Worm (Caenorhabditis elegans) whole organism, young adult: ENCODE measurements around the gene mtre-1.

ENCODE experiments used
- B0035.1 ChIP-seq: sonication (generic microtip); optimal IDR thresholded peaks from 2 replicates; lab custom pipeline; 2016; ENCODE audit warnings: missing genetic modification characterization, mild to moderate bottlenecking, missing compliant biosample characterization, missing genotype, missing genetic modification reagents
- F55B11.4 ChIP-seq: sonication (generic microtip); optimal IDR thresholded peaks from 2 replicates; lab custom pipeline; 2016; ENCODE audit warnings: missing compliant biosample characterization, missing genetic modification characterization, borderline replicate concordance; ENCODE audit not compliant: insufficient read depth
- F57A8.1 ChIP-seq: fragments of 200-800 bp; sonication (Bioruptor generic); optimal IDR thresholded peaks from 2 replicates; lab custom pipeline; 2018; ENCODE audit warnings: mild to moderate bottlenecking, missing genetic modification characterization, moderate library complexity, missing compliant biosample characterization
- K12H6.12 ChIP-seq: fragments of 200-800 bp; sonication (Bioruptor generic); optimal IDR thresholded peaks from 2 replicates; lab custom pipeline; 2018; ENCODE audit warnings: mild to moderate bottlenecking, missing genetic modification characterization, missing compliant biosample characterization
- T26A5.8 ChIP-seq: sonication (generic microtip); optimal IDR thresholded peaks from 2 replicates; lab custom pipeline; 2016; ENCODE audit warnings: missing genetic modification characterization, missing compliant biosample characterization
- Y53G8AR.9 ChIP-seq: fragments of 200-800 bp; sonication (Bioruptor generic); conservative IDR thresholded peaks from 2 replicates; pipeline ENCODE4 v1.3.6; 2022; ENCODE audit warnings: missing genetic modification reagents, missing genetic modification characterization, missing compliant biosample characterization
- Y56A3A.18 ChIP-seq: fragments of 200-800 bp; sonication (Bioruptor generic); IDR thresholded peaks from 2 replicates; pipeline ENCODE4 v1.3.6; 2022; ENCODE audit warnings: missing genetic modification reagents, missing genetic modification characterization, missing compliant biosample characterization
- ZK185.1 ChIP-seq: sonication (generic microtip); optimal IDR thresholded peaks from 2 replicates; lab custom pipeline; 2016; ENCODE audit warnings: mild to moderate bottlenecking, missing genetic modification characterization, missing compliant biosample characterization; ENCODE audit not compliant: poor library complexity, severe bottlenecking
- ama-1 ChIP-seq, 3 experiments: fragments of 150-350 bp in 1 of 3; sonication (generic microtip) in 2 of 3; optimal IDR thresholded peaks; 2 replicates each; lab custom pipeline; 2014 to 2018; ENCODE audit warnings: missing biosample characterization in 2 of 3, missing genetic modification characterization in 2 of 3, missing genetic modification reagents in 2 of 3
- attf-3 ChIP-seq: fragments of 200-800 bp; sonication (Bioruptor generic); conservative IDR thresholded peaks from 2 replicates; pipeline ENCODE4 v1.3.6; 2022; ENCODE audit warnings: missing genetic modification reagents, missing genetic modification characterization, missing compliant biosample characterization
- attf-5 ChIP-seq: fragments of 200-800 bp; sonication (Bioruptor generic); optimal IDR thresholded peaks from 2 replicates; lab custom pipeline; 2018; ENCODE audit warnings: mild to moderate bottlenecking, missing genetic modification characterization, missing compliant biosample characterization
- attf-6 ChIP-seq: fragments of 200-800 bp; sonication (Bioruptor generic); IDR thresholded peaks from 2 replicates; pipeline ENCODE4 v1.3.6; 2022; ENCODE audit warnings: missing genetic modification reagents, missing genetic modification characterization, missing compliant biosample characterization
- cebp-2 ChIP-seq: fragments of 200-800 bp; sonication (Bioruptor generic); IDR thresholded peaks from 2 replicates; pipeline ENCODE4 v1.3.6; 2022; ENCODE audit warnings: missing genetic modification characterization, missing compliant biosample characterization
- dox-1 ChIP-seq: fragments of 200-800 bp; sonication (Bioruptor generic); IDR thresholded peaks from 2 replicates; pipeline ENCODE4 v1.3.6; 2022; ENCODE audit warnings: missing genetic modification reagents, missing genetic modification characterization, missing compliant biosample characterization
- dpff-1 ChIP-seq: sonication (generic microtip); optimal IDR thresholded peaks from 2 replicates; lab custom pipeline; 2017; ENCODE audit warnings: mild to moderate bottlenecking, missing genetic modification characterization, missing compliant biosample characterization
- dpl-1 ChIP-seq: fragments of 150-350 bp; optimal IDR thresholded peaks from 2 replicates; lab custom pipeline; 2014; ENCODE audit warnings: missing biosample characterization, missing genetic modification reagents, missing genetic modification characterization
- efl-1 ChIP-seq: fragments of 150-350 bp; optimal IDR thresholded peaks from 2 replicates; lab custom pipeline; 2014; ENCODE audit warnings: missing biosample characterization, missing genetic modification reagents, missing genetic modification characterization
- gei-17 ChIP-seq: fragments of 200-800 bp; sonication (Bioruptor generic); optimal IDR thresholded peaks from 2 replicates; lab custom pipeline; 2018; ENCODE audit warnings: mild to moderate bottlenecking, missing genetic modification characterization, missing compliant biosample characterization
- let-526 ChIP-seq: fragments of 200-800 bp; sonication (Bioruptor generic); IDR thresholded peaks from 2 replicates; pipeline ENCODE4 v1.3.6; 2022; ENCODE audit warnings: missing genetic modification reagents, missing genetic modification characterization, missing compliant biosample characterization
- let-607 ChIP-seq, 2 experiments: fragments of 200-800 bp in 1 of 2; sonication (Bioruptor generic) in 1 of 2; sonication (generic microtip) in 1 of 2; optimal IDR thresholded peaks; 2 replicates each; lab custom pipeline; 2016 to 2018; ENCODE audit warnings: mild to moderate bottlenecking in 2 of 2, missing compliant biosample characterization in 2 of 2, missing genetic modification characterization in 2 of 2, moderate library complexity in 2 of 2, missing genotype in 1 of 2
- lir-1 ChIP-seq: fragments of 200-800 bp; sonication (Bioruptor generic); conservative IDR thresholded peaks from 2 replicates; pipeline ENCODE4 v1.3.6; 2022; ENCODE audit warnings: missing genetic modification reagents, missing genetic modification characterization, missing compliant biosample characterization
- nfya-2 ChIP-seq: fragments of 200-800 bp; sonication (Bioruptor generic); IDR thresholded peaks from 2 replicates; pipeline ENCODE4 v1.3.6; 2022; ENCODE audit warnings: missing genetic modification reagents, missing genetic modification characterization, missing compliant biosample characterization
- nhr-27 ChIP-seq: fragments of 200-800 bp; sonication (Bioruptor generic); optimal IDR thresholded peaks from 2 replicates; lab custom pipeline; 2018; ENCODE audit warnings: mild to moderate bottlenecking, missing genetic modification characterization, moderate library complexity, missing compliant biosample characterization
- nhr-80 ChIP-seq: sonication (generic microtip); optimal IDR thresholded peaks from 2 replicates; lab custom pipeline; 2016; ENCODE audit warnings: missing genetic modification characterization, missing compliant biosample characterization
- rec-8 ChIP-seq, 2 experiments: sonication (generic microtip); optimal IDR thresholded peaks; 2 replicates each; lab custom pipeline; 2016; ENCODE audit warnings: mild to moderate bottlenecking in 2 of 2, missing genetic modification characterization in 2 of 2, missing genetic modification reagents in 2 of 2, missing genotype in 2 of 2, missing biosample characterization in 1 of 2, missing compliant biosample characterization in 1 of 2, moderate library complexity in 1 of 2
- rpc-1 ChIP-seq, 2 experiments: fragments of 150-350 bp in 1 of 2; sonication (generic microtip) in 1 of 2; optimal IDR thresholded peaks; 2 replicates each; lab custom pipeline; 2014 to 2018; ENCODE audit warnings: missing biosample characterization in 1 of 2, missing genetic modification characterization in 1 of 2, missing genetic modification reagents in 1 of 2, missing genotype in 1 of 2
- sdz-38 ChIP-seq: sonication (generic microtip); optimal IDR thresholded peaks from 2 replicates; lab custom pipeline; 2016; ENCODE audit warnings: missing genotype, missing genetic modification characterization, missing compliant biosample characterization
- snpc-1.1 ChIP-seq: sonication (generic microtip); optimal IDR thresholded peaks from 2 replicates; lab custom pipeline; 2017; ENCODE audit warnings: missing genetic modification characterization, mild to moderate bottlenecking, missing compliant biosample characterization, antibody characterized with exemption, moderate library complexity, missing genotype, missing genetic modification reagents; ENCODE audit not compliant: insufficient read depth
- snpc-4 ChIP-seq, 5 experiments: fragments of 150-350 bp in 1 of 5; sonication (generic microtip) in 4 of 5; optimal IDR thresholded peaks; 2 replicates each; lab custom pipeline; 2014 to 2018; ENCODE audit warnings: missing genetic modification characterization in 5 of 5, missing biosample characterization in 3 of 5, antibody characterized with exemption in 2 of 5, mild to moderate bottlenecking in 2 of 5, missing compliant biosample characterization in 2 of 5, missing genotype in 2 of 5, moderate library complexity in 2 of 5, missing genetic modification reagents in 1 of 5
- tbx-9 ChIP-seq: sonication (generic microtip); optimal IDR thresholded peaks from 2 replicates; lab custom pipeline; 2016; ENCODE audit warnings: borderline replicate concordance, missing genetic modification characterization, inconsistent platforms, missing compliant biosample characterization
- tlf-1 ChIP-seq: fragments of 200-800 bp; sonication (Bioruptor generic); optimal IDR thresholded peaks from 2 replicates; lab custom pipeline; 2018; ENCODE audit warnings: mild to moderate bottlenecking, missing genetic modification characterization, missing compliant biosample characterization
- ztf-25 ChIP-seq: fragments of 200-800 bp; sonication (Bioruptor generic); IDR thresholded peaks from 2 replicates; pipeline ENCODE4 v1.3.6; 2022; ENCODE audit warnings: missing genetic modification reagents, missing genetic modification characterization, missing compliant biosample characterization
- ztf-28 ChIP-seq: fragments of 200-800 bp; sonication (Bioruptor generic); IDR thresholded peaks from 2 replicates; pipeline ENCODE4 v1.3.6; 2022; ENCODE audit warnings: missing genetic modification reagents, missing genetic modification characterization, missing compliant biosample characterization

The mtre-1 gene

DNA sequence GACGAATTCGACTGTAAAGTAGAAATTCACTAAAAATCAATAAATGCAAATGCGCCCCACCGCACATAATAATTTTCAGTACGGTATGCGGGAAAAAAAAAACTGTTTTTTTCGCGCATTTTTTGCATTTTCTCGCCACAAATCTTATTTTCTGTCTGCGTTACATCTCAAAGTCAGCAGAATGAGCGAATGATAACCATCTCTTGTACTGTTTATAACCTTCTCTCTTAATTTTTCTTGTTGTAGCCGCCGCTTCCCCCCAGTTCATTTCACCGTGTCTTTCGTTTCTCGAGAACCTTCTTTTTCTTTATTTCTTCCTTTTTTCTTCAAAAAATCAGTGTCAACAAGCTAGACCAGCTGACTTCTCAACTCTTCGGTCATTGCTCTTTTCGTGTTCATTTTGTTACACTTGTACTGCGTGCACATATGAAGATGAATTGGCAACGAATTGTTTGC, 34.9 kb downstream of the mtre-1 start (continued):
- TF ChIP-seq dpl-1 (GFP tag; lab: Kevin White, UChicago) (peak; percentile 86), ZK185.1 (tag; lab: Kevin White, UChicago) (peak; percentile 26), B0035.1 (tag; lab: Kevin White, UChicago) (peak; percentile 4), nfya-2 (GFP tag; lab: Robert Waterston, UW) (no peak), efl-1 (peak; percentile 97), attf-5 (GFP tag; lab: Kevin White, UChicago) (peak; percentile 26), T26A5.8 (no peak), ztf-28 (GFP tag; lab: Robert Waterston, UW) (0 out of 2 replicates have a peak, but pooled peaks have one; percentile 29), snpc-4 (GFP tag; optimal IDR thresholded peaks at IDR 0.05; lab: Kevin White, UChicago) (peak; percentile 28), snpc-4 (tag; optimal IDR thresholded peaks at IDR 0.05; lab: Kevin White, UChicago) (peak in 3 of 4 experiments; percentile 46 to 58 (median 55)), dox-1 (GFP tag; lab: Robert Waterston, UW) (peak; percentile 88), ztf-25 (GFP tag; lab: Robert Waterston, UW) (no peak), let-607 (tag; optimal IDR thresholded peaks at IDR 0.05; lab: Kevin White, UChicago) (no peak), F57A8.1 (no peak), let-526 (GFP tag; lab: Robert Waterston, UW) (no peak), attf-3 (GFP tag; lab: Robert Waterston, UW) (0 out of 2 replicates have a peak, but pooled peaks have one; percentile 41), Y53G8AR.9 (peak; percentile 90), gei-17 (GFP tag; lab: Kevin White, UChicago) (no peak), nhr-27 (tag; lab: Kevin White, UChicago) (no peak), K12H6.12 (tag; lab: Kevin White, UChicago) (peak; percentile 47), F55B11.4 (no peak), Y56A3A.18 (peak; percentile 63; the same call in 1 of the 2 replicates), cebp-2 (GFP tag; lab: Robert Waterston, UW) (no peak), rec-8 (tag; optimal IDR thresholded peaks at IDR 0.05; lab: Kevin White, UChicago) (no peak), sdz-38 (tag; lab: Kevin White, UChicago) (no peak), attf-6 (GFP tag; lab: Robert Waterston, UW) (no peak)

DNA sequence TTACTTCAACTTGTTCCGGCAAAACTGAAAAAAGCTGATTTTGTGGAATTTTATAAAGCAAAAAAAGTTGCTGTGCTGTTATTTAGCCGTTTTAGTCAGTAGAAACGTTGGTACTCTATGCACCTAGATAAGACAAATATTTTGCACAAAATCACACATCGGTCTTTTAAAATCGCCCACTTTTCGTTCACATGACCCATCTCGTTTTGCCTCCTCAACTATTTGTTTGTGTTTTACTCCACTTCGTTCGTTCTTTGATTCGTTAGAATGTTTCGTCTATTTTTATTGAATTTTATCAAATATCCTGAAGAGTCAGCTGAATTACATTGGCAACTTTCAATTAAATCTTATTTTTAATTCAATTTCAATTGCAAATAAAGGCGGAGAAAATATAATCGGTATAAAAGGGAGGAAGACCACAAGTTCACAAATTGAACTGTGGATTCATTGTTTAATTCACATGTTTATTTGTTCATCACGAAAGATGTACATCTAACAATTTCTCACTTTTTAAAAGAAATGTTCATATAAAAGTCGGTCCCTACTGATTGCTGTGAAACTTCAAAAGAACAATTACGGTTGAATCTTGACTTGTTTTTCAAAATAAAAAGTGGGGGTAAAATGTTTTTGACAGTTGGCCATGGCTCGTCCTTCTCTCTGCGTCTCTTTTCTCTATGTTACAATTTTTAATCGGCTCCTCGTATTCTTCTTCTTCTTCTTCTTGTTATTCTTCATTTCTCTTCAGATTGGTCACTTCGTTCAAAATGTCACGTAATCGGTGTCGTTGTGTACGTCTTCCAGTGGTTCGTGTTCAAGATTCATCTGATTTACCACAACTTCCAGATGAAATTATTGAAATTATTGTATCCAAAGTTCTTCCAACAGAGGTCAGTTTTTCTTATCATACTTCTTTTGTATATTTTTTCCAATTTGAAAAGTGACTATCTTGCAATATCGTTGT, 38.0 kb downstream of the mtre-1 start, which contains the start of gene DH11.2:
TSS of gene DH11.2 (plus strand) at position 746 of the 961 bp plus-strand sequence.
- TF ChIP-seq nhr-80 (tag; lab: Kevin White, UChicago): peak; percentile 42
- TF ChIP-seq lir-1: no peak
- peak; percentile 15 for TF ChIP-seq tlf-1
- TF ChIP-seq tbx-9: no peak
- TF ChIP-seq ama-1 (optimal IDR thresholded peaks at IDR 0.05; lab: Kevin White, UChicago): peak; percentile 84
- no peak for TF ChIP-seq ama-1 (GFP tag; optimal IDR thresholded peaks at IDR 0.05; lab: Kevin White, UChicago)

DNA sequence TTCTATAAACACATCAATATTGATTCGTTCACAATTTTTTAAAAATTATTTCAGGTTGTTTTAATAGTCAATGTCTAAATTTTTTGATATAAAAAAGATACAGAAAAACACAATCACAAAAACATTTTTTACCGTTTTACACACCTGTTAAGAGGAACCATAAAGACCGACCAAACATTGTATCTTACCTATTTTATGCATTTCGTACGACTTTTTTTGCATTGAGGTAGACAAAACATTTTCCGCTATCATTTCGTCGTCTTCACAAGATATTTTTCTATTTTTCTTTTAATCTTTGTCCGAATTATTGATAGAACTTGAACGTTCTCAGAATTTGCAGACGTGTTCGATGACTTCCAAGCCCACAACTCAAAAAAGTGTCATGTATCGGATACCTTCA, 42.0 kb downstream of the mtre-1 start, which contains the start of gene glna-2:
TSS of gene glna-2 (plus strand) at position 301 of the 400 bp plus-strand sequence.
- TF ChIP-seq rpc-1 (optimal IDR thresholded peaks at IDR 0.05; lab: Kevin White, UChicago) (no peak), rpc-1 (tag; optimal IDR thresholded peaks at IDR 0.05; lab: Kevin White, UChicago) (no peak), Y56A3A.18 (no peak), snpc-1.1 (tag; lab: Kevin White, UChicago) (no peak), dpff-1 (no peak)
